Worm (Caenorhabditis elegans) whole organism, mixed stage, embryonic: ENCODE data around the gene toca-2.

ENCODE experiments used
- M03D4.4 ChIP-seq: sonication (generic microtip); optimal IDR thresholded peaks from 2 replicates; lab custom pipeline; 2017; ENCODE audit warnings: mild to moderate bottlenecking, missing genetic modification characterization, missing compliant biosample characterization
- ceh-39 ChIP-seq: fragments of 150-350 bp; optimal IDR thresholded peaks from 2 replicates; lab custom pipeline; 2014; ENCODE audit warnings: missing biosample characterization, missing genetic modification characterization
- ceh-43 ChIP-seq: fragments of 200-800 bp; sonication (Bioruptor generic); optimal IDR thresholded peaks from 2 replicates; lab custom pipeline; 2018; ENCODE audit warnings: mild to moderate bottlenecking, missing genetic modification characterization, moderate library complexity, missing compliant biosample characterization
- ceh-83 ChIP-seq: fragments of 200-800 bp; sonication (Bioruptor generic); optimal IDR thresholded peaks from 2 replicates; lab custom pipeline; 2018; ENCODE audit warnings: mild to moderate bottlenecking, missing genetic modification characterization, missing compliant biosample characterization
- ces-1 ChIP-seq: fragments of 150-350 bp; optimal IDR thresholded peaks from 2 replicates; lab custom pipeline; 2014; ENCODE audit warnings: missing biosample characterization, missing genetic modification reagents, missing genetic modification characterization
- drap-1 ChIP-seq: fragments of 200-800 bp; sonication (Bioruptor generic); optimal IDR thresholded peaks from 3 replicates; lab custom pipeline; 2018; ENCODE audit warnings: mild to moderate bottlenecking, missing genetic modification characterization, missing compliant biosample characterization
- elt-1 ChIP-seq: sonication (generic microtip); optimal IDR thresholded peaks from 2 replicates; lab custom pipeline; 2017; ENCODE audit warnings: missing genetic modification characterization, mild to moderate bottlenecking, missing compliant biosample characterization, antibody characterized with exemption, moderate library complexity, borderline replicate concordance; ENCODE audit not compliant: insufficient read depth
- flh-1 ChIP-seq: fragments of 200-800 bp; sonication (Bioruptor generic); optimal IDR thresholded peaks from 2 replicates; lab custom pipeline; 2018; ENCODE audit warnings: mild to moderate bottlenecking, missing genetic modification characterization, moderate library complexity, missing compliant biosample characterization
- ham-2 ChIP-seq: fragments of 200-800 bp; sonication (Bioruptor generic); optimal IDR thresholded peaks from 2 replicates; lab custom pipeline; 2018; ENCODE audit warnings: mild to moderate bottlenecking, missing genetic modification characterization, missing compliant biosample characterization
- hlh-1 ChIP-seq: fragments of 150-350 bp; optimal IDR thresholded peaks from 2 replicates; lab custom pipeline; 2014; ENCODE audit warnings: missing biosample characterization, missing genetic modification reagents, missing genetic modification characterization
- lin-13 ChIP-seq: fragments of 150-350 bp; optimal IDR thresholded peaks from 2 replicates; lab custom pipeline; 2014; ENCODE audit warnings: missing biosample characterization, missing genetic modification characterization
- lsy-2 ChIP-seq: fragments of 150-350 bp; optimal IDR thresholded peaks from 2 replicates; lab custom pipeline; 2014; ENCODE audit warnings: missing biosample characterization, missing genetic modification characterization
- mab-5 ChIP-seq: fragments of 150-350 bp; optimal IDR thresholded peaks from 2 replicates; lab custom pipeline; 2014; ENCODE audit warnings: missing biosample characterization, missing genetic modification characterization
- mep-1 ChIP-seq: fragments of 150-350 bp; optimal IDR thresholded peaks from 2 replicates; lab custom pipeline; 2017; ENCODE audit warnings: missing biosample characterization, missing genetic modification reagents, missing genetic modification characterization, inconsistent platforms
- mls-2 ChIP-seq: sonication (generic microtip); optimal IDR thresholded peaks from 2 replicates; lab custom pipeline; 2016; ENCODE audit warnings: mild to moderate bottlenecking, missing genetic modification characterization, moderate library complexity, missing compliant biosample characterization
- nhr-12 ChIP-seq: fragments of 150-350 bp; optimal IDR thresholded peaks from 2 replicates; lab custom pipeline; 2014; ENCODE audit warnings: missing biosample characterization, missing genetic modification characterization
- nhr-2 ChIP-seq: fragments of 150-350 bp; optimal IDR thresholded peaks from 2 replicates; lab custom pipeline; 2014; ENCODE audit warnings: missing biosample characterization, missing genetic modification characterization
- nhr-237 ChIP-seq: fragments of 150-350 bp; optimal IDR thresholded peaks from 2 replicates; lab custom pipeline; 2014; ENCODE audit warnings: missing biosample characterization, missing genetic modification characterization
- nhr-28 ChIP-seq: fragments of 150-350 bp; optimal IDR thresholded peaks from 2 replicates; lab custom pipeline; 2014; ENCODE audit warnings: missing biosample characterization, missing genetic modification characterization
- pha-4 ChIP-seq: fragments of 150-350 bp; optimal IDR thresholded peaks from 2 replicates; lab custom pipeline; 2018; ENCODE audit warnings: missing biosample characterization, missing genetic modification reagents, missing genetic modification characterization
- sem-2 ChIP-seq: fragments of 200-800 bp; sonication (Bioruptor generic); optimal IDR thresholded peaks from 2 replicates; lab custom pipeline; 2018; ENCODE audit warnings: mild to moderate bottlenecking, missing genetic modification characterization, missing compliant biosample characterization
- snpc-4 ChIP-seq: fragments of 150-350 bp; optimal IDR thresholded peaks from 2 replicates; lab custom pipeline; 2014; ENCODE audit warnings: missing biosample characterization, missing genetic modification characterization
- sptf-1 ChIP-seq: sonication (generic microtip); optimal IDR thresholded peaks from 2 replicates; lab custom pipeline; 2017; ENCODE audit warnings: mild to moderate bottlenecking, missing genetic modification characterization, moderate library complexity, missing compliant biosample characterization
- unc-120 ChIP-seq: sonication (generic microtip); optimal IDR thresholded peaks from 2 replicates; lab custom pipeline; 2017; ENCODE audit warnings: missing genetic modification characterization, missing compliant biosample characterization; ENCODE audit not compliant: poor library complexity, severe bottlenecking
- unc-39 ChIP-seq: fragments of 150-350 bp; optimal IDR thresholded peaks from 2 replicates; lab custom pipeline; 2014; ENCODE audit warnings: missing biosample characterization, missing genetic modification characterization
- unc-62 ChIP-seq: fragments of 150-350 bp; optimal IDR thresholded peaks from 2 replicates; lab custom pipeline; 2014; ENCODE audit warnings: missing biosample characterization, missing genetic modification reagents, missing genetic modification characterization
- zip-8 ChIP-seq: fragments of 150-350 bp; optimal IDR thresholded peaks from 2 replicates; lab custom pipeline; 2014; ENCODE audit warnings: missing biosample characterization, missing genetic modification characterization
- ztf-11 ChIP-seq: fragments of 150-350 bp; optimal IDR thresholded peaks from 2 replicates; lab custom pipeline; 2014; ENCODE audit warnings: missing biosample characterization, missing genetic modification characterization

Gene toca-2

ce11 chrIII:13762046-13762445 lies 6.3 kb downstream of the toca-2 start, which contains the start of gene dbn-1:
Gene dbn-1, minus strand, starts transcription at chrIII:13762069.
- TF ChIP-seq flh-1 (GFP tag; lab: Kevin White, UChicago): no peak
- TF ChIP-seq ceh-43: no peak
- TF ChIP-seq unc-39: no peak

ce11 chrIII:13763260-13764112 lies 7.8 kb downstream of the toca-2 start:
- TF ChIP-seq pha-4 (tag; lab: Kevin White, UChicago) (no peak), ceh-43 (no peak), ham-2 (GFP tag; lab: Kevin White, UChicago) (no peak), mls-2 (tag; lab: Kevin White, UChicago) (peak; percentile 17)

- no peak for TF ChIP-seq drap-1
- TF ChIP-seq snpc-4 (tag; lab: Kevin White, UChicago): no peak
- TF ChIP-seq mls-2 (tag; lab: Kevin White, UChicago): no peak
- TF ChIP-seq M03D4.4: no peak
- TF ChIP-seq elt-1 (tag; lab: Kevin White, UChicago): no peak
Observed at ce11 chrIII:13765782-13766181, 10.1 kb downstream of the toca-2 start.

- TF ChIP-seq hlh-1 (tag; lab: Kevin White, UChicago) (peak; percentile 1), mls-2 (tag; lab: Kevin White, UChicago) (no peak), ztf-11 (tag; lab: Kevin White, UChicago) (no peak), flh-1 (GFP tag; lab: Kevin White, UChicago) (no peak)
Observed at ce11 chrIII:13766704-13767323, 11.1 kb downstream of the toca-2 start.

- no peak for TF ChIP-seq pha-4 (tag; lab: Kevin White, UChicago)
- TF ChIP-seq mep-1 (tag; lab: Kevin White, UChicago): peak; percentile 24
- TF ChIP-seq hlh-1 (tag; lab: Kevin White, UChicago): peak; percentile 84
- TF ChIP-seq, all 35 proteins: peak for 2
Observed at ce11 chrIII:13768074-13768662, 12.5 kb downstream of the toca-2 start, which contains the start of gene rml-1. Gene rml-1, minus strand, starts transcription at chrIII:13768092.

- TF ChIP-seq mep-1 (tag; lab: Kevin White, UChicago): no peak
- TF ChIP-seq ceh-83 (GFP tag; lab: Kevin White, UChicago): no peak
- TF ChIP-seq hlh-1 (tag; lab: Kevin White, UChicago): no peak
- TF ChIP-seq nhr-2: no peak
- TF ChIP-seq zip-8: no peak
- TF ChIP-seq mab-5 (tag; lab: Kevin White, UChicago): no peak
- no peak for TF ChIP-seq mls-2 (tag; lab: Kevin White, UChicago)
- no peak for TF ChIP-seq unc-120 (tag; lab: Kevin White, UChicago)
- TF ChIP-seq ceh-43: no peak
- no peak for TF ChIP-seq sptf-1 (tag; lab: Kevin White, UChicago)
- no peak for TF ChIP-seq unc-62 (GFP tag; lab: Kevin White, UChicago)
- no peak for TF ChIP-seq nhr-28 (tag; lab: Kevin White, UChicago)
- TF ChIP-seq ces-1 (GFP tag; lab: Kevin White, UChicago): no peak
Observed at ce11 chrIII:13770017-13770416, 14.3 kb downstream of the toca-2 start.

- no peak for TF ChIP-seq nhr-12 (tag; lab: Kevin White, UChicago)
- TF ChIP-seq nhr-237 (tag; lab: Kevin White, UChicago): peak; percentile 2
- peak; percentile 67 for TF ChIP-seq lsy-2 (tag; lab: Kevin White, UChicago)
- TF ChIP-seq hlh-1 (tag; lab: Kevin White, UChicago): peak; percentile 5
- peak; percentile 49 for TF ChIP-seq mep-1 (tag; lab: Kevin White, UChicago)
- peak; percentile 48 for TF ChIP-seq lin-13 (tag; lab: Kevin White, UChicago)
- TF ChIP-seq sptf-1 (tag; lab: Kevin White, UChicago): peak; percentile 12
- peak; percentile 23 for TF ChIP-seq ceh-39 (tag; lab: Kevin White, UChicago)
- TF ChIP-seq pha-4 (tag; lab: Kevin White, UChicago): peak; percentile 45
- TF ChIP-seq sem-2 (GFP tag; lab: Kevin White, UChicago): no peak
Observed at ce11 chrIII:13771145-13771544, 15.4 kb downstream of the toca-2 start, which contains the start of the genes cyk-4 and pdr-1. Gene cyk-4, minus strand, starts transcription at chrIII:13771224. Gene pdr-1, plus strand, starts transcription at chrIII:13771513.
